Worm (Caenorhabditis elegans): ENCODE data around the gene T01B7.5.

DNA sequence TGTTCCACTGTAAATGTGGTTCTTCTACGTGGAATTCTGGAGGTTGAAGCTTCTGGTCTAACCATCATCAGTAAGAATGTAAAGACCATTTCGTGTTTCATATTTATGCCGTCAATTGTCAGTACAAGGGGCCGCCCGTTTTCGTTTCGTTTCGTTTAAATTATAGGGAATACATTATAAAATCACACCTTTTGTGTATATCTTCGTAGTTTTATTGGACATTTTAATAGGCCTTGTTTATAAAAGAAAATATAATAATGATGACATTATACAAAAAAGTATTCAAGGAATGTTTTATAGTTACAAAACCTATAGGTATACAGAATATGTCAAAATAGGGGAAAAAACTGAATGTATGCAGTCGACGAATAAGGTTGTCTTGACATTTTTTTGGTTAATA is 12.9 kb upstream of the T01B7.5 start, which contains the start of gene ceh-7:
- TF ChIP-seq him-1 (tag; optimal IDR thresholded peaks at IDR 0.05) (no peak), dao-5 (tag; optimal IDR thresholded peaks at IDR 0.05) (no peak)

All from whole organism, L4/young adult.